Worm (Caenorhabditis elegans) whole organism, L4/young adult: ENCODE measurements around the gene cyn-11.

Experiments
- W03F9.2 ChIP-seq: fragments of 150-350 bp; optimal IDR thresholded peaks from 2 replicates; lab custom pipeline; 2014; ENCODE audit warnings: missing biosample characterization, missing genetic modification characterization
- him-1 ChIP-seq: sonication (generic microtip); optimal IDR thresholded peaks from 2 replicates; lab custom pipeline; 2016; ENCODE audit warnings: missing genotype, missing genetic modification reagents, missing genetic modification characterization, missing compliant biosample characterization

DNA sequence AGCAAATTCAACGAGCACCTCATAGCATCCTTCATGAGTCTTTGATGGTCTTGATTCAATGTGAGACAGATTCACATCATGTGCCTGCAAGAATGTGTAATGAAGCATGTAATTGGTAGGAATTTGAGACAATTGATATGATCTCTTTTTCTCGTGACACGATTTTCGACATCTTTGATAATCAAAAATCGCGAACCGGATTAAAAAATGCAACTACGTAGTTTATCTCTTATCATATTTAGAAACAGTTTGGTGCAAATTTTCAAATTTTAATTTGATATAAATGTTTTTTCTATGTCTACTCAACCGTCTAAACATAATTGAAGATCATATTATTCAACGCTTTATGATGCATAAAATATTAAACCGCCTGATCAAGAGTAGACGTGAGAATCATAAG, 48.3 kb upstream of the cyn-11 start:
- TF ChIP-seq W03F9.2 (tag; lab: Kevin White, UChicago) (no peak), him-1 (tag; lab: Kevin White, UChicago) (no peak)
